Worm (Caenorhabditis elegans) whole organism, late embryonic: ENCODE results near the gene faah-4.
A peak's percentile ranks its signal among the peaks of the same experiment; 100 is the strongest.
"Not testable (repeated sequence)": the region's sequence is repeated elsewhere in the genome, so short reads cannot be mapped to it uniquely, and the experiment has no call there.

ENCODE experiments used
- C38D4.7 ChIP-seq: fragments of 200-800 bp; sonication (Bioruptor generic); optimal IDR thresholded peaks from 2 replicates; lab custom pipeline; 2018; ENCODE audit warnings: mild to moderate bottlenecking, missing genetic modification characterization, moderate library complexity, missing compliant biosample characterization
- F13H6.1 ChIP-seq: sonication (generic microtip); optimal IDR thresholded peaks from 2 replicates; lab custom pipeline; 2016; ENCODE audit warnings: missing genetic modification characterization, missing compliant biosample characterization
- K02D7.2 ChIP-seq: sonication (generic microtip); optimal IDR thresholded peaks from 2 replicates; lab custom pipeline; 2017; ENCODE audit warnings: mild to moderate bottlenecking, missing genetic modification characterization, missing compliant biosample characterization
- T23F11.4 ChIP-seq: fragments of 200-800 bp; sonication (Bioruptor generic); optimal IDR thresholded peaks from 2 replicates; lab custom pipeline; 2018; ENCODE audit warnings: mild to moderate bottlenecking, missing genetic modification characterization, missing compliant biosample characterization
- ahr-1 ChIP-seq: sonication (generic microtip); optimal IDR thresholded peaks from 2 replicates; lab custom pipeline; 2016; ENCODE audit warnings: missing genetic modification characterization, missing compliant biosample characterization
- ama-1 ChIP-seq: fragments of 150-350 bp; optimal IDR thresholded peaks from 2 replicates; lab custom pipeline; 2014
- ceh-14 ChIP-seq: sonication (generic microtip); optimal IDR thresholded peaks from 2 replicates; lab custom pipeline; 2016; ENCODE audit warnings: missing genotype, missing genetic modification characterization, missing compliant biosample characterization
- ceh-2 ChIP-seq: sonication (generic microtip); optimal IDR thresholded peaks from 2 replicates; lab custom pipeline; 2016; ENCODE audit warnings: missing genotype, missing genetic modification characterization, missing compliant biosample characterization
- ceh-34 ChIP-seq: sonication (generic microtip); optimal IDR thresholded peaks from 2 replicates; lab custom pipeline; 2016; ENCODE audit warnings: mild to moderate bottlenecking, missing genetic modification characterization, missing compliant biosample characterization
- ceh-48 ChIP-seq: sonication (generic microtip); optimal IDR thresholded peaks from 2 replicates; lab custom pipeline; 2016; ENCODE audit warnings: missing genetic modification characterization, inconsistent platforms, missing compliant biosample characterization
- ceh-9 ChIP-seq: sonication (generic microtip); optimal IDR thresholded peaks from 2 replicates; lab custom pipeline; 2016; ENCODE audit warnings: mild to moderate bottlenecking, missing genetic modification characterization, inconsistent platforms, missing compliant biosample characterization
- elt-2 ChIP-seq: sonication (generic microtip); optimal IDR thresholded peaks from 2 replicates; lab custom pipeline; 2016; ENCODE audit warnings: missing genetic modification reagents, missing genetic modification characterization, missing compliant biosample characterization
- eyg-1 ChIP-seq: sonication (generic microtip); optimal IDR thresholded peaks from 2 replicates; lab custom pipeline; 2016; ENCODE audit warnings: missing genotype, missing genetic modification characterization, missing compliant biosample characterization
- fkh-6 ChIP-seq: sonication (generic microtip); optimal IDR thresholded peaks from 2 replicates; lab custom pipeline; 2016; ENCODE audit warnings: missing genetic modification characterization, missing compliant biosample characterization
- gmeb-2 ChIP-seq: sonication (generic microtip); optimal IDR thresholded peaks from 2 replicates; lab custom pipeline; 2016; ENCODE audit warnings: missing genetic modification characterization, inconsistent platforms, missing compliant biosample characterization
- hlh-13 ChIP-seq: fragments of 200-800 bp; sonication (Bioruptor generic); optimal IDR thresholded peaks from 2 replicates; lab custom pipeline; 2018; ENCODE audit warnings: mild to moderate bottlenecking, missing genetic modification characterization, missing compliant biosample characterization
- hlh-30 ChIP-seq: sonication (generic microtip); optimal IDR thresholded peaks from 2 replicates; lab custom pipeline; 2017; ENCODE audit warnings: antibody characterized with exemption, missing genetic modification characterization, missing compliant biosample characterization; ENCODE audit not compliant: insufficient read depth
- hlh-8 ChIP-seq: sonication (generic microtip); optimal IDR thresholded peaks from 2 replicates; lab custom pipeline; 2016; ENCODE audit warnings: missing genotype, missing genetic modification characterization, missing compliant biosample characterization
- lim-6 ChIP-seq: sonication (generic microtip); optimal IDR thresholded peaks from 2 replicates; lab custom pipeline; 2016; ENCODE audit warnings: missing genetic modification characterization, missing compliant biosample characterization
- nfya-1 ChIP-seq: sonication (generic microtip); optimal IDR thresholded peaks from 2 replicates; lab custom pipeline; 2017; ENCODE audit warnings: missing genetic modification characterization, mild to moderate bottlenecking, missing compliant biosample characterization, antibody characterized with exemption, moderate library complexity
- nhr-11 ChIP-seq: fragments of 150-350 bp; optimal IDR thresholded peaks from 2 replicates; lab custom pipeline; 2014; ENCODE audit warnings: missing biosample characterization, missing genetic modification characterization
- odd-2 ChIP-seq: sonication (generic microtip); optimal IDR thresholded peaks from 2 replicates; lab custom pipeline; 2017; ENCODE audit warnings: antibody characterized with exemption, mild to moderate bottlenecking, missing genetic modification characterization, missing compliant biosample characterization
- pros-1 ChIP-seq: fragments of 150-350 bp; optimal IDR thresholded peaks from 2 replicates; lab custom pipeline; 2014; ENCODE audit warnings: missing biosample characterization, missing genetic modification reagents, missing genetic modification characterization
- rnt-1 ChIP-seq: sonication (generic microtip); optimal IDR thresholded peaks from 2 replicates; lab custom pipeline; 2016; ENCODE audit warnings: missing genetic modification characterization, missing compliant biosample characterization
- sdc-2 ChIP-seq: sonication (generic microtip); optimal IDR thresholded peaks from 2 replicates; lab custom pipeline; 2016; ENCODE audit warnings: missing genotype, missing genetic modification characterization, missing compliant biosample characterization
- unc-3 ChIP-seq, 2 experiments: fragments of 200-800 bp in 1 of 2; sonication (Bioruptor generic) in 1 of 2; sonication (generic microtip) in 1 of 2; conservative IDR thresholded peaks in 1 of 2; optimal IDR thresholded peaks in 1 of 2; 2 replicates each; pipeline versions ENCODE4 v1.3.6 to Lab custom; 2016 to 2022; ENCODE audit warnings: missing compliant biosample characterization in 2 of 2, missing genetic modification characterization in 2 of 2, missing genetic modification reagents in 1 of 2
- unc-86 ChIP-seq: sonication (generic microtip); optimal IDR thresholded peaks from 2 replicates; lab custom pipeline; 2016; ENCODE audit warnings: missing genetic modification characterization, missing compliant biosample characterization
- ztf-16 ChIP-seq: sonication (generic microtip); optimal IDR thresholded peaks from 2 replicates; lab custom pipeline; 2017; ENCODE audit warnings: missing genetic modification characterization, missing compliant biosample characterization

faah-4 gene

DNA sequence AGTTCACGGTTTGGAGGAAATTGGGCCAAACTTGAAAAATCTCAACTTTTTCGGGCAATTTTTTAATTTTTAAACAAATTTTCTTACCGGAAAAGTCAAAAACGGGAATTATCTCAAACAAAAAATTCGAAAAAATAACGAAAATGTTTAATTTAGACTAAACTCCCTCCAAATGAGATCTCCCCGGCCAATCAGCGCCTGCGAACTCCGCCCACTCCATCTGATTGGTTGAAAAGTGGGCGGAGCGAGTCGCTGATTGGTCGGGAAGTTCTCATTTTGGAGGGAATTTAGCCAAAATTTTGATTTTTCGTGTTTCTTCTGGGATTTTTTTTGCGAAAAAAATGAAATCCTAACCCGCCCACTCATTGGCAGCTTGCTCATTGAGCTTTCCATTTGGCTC lies 13.0 kb downstream of the faah-4 start:
- TF ChIP-seq sdc-2 (no peak), nfya-1 (tag; lab: Kevin White, UChicago) (peak; percentile 51)

DNA sequence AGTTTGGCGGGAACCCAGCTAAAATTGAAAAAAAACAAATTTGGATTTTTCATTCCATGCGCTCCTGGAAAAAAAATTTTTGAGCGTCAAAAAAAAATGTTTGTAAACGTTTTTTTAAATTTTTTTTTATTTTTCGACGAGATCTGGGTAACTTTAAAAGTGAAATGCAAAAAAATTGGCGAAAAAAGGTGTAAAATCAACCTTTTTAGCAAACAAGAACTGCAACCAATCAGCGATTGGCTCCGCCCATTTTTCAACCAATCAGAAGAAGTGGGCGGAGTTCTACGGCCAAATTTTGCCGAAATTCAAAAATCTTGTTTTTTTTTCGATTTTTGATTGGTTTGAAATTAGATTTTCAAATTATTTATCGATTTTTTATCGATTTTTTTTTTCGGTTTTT lies 14.2 kb downstream of the faah-4 start:
- TF ChIP-seq C38D4.7 (GFP tag; lab: Kevin White, UChicago) = no peak
- TF ChIP-seq nfya-1 (tag; lab: Kevin White, UChicago) = peak; percentile 72
- TF ChIP-seq unc-3 (GFP tag; conservative IDR thresholded peaks at IDR 0.05; lab: Robert Waterston, UW) = no peak
- TF ChIP-seq unc-3 (tag; optimal IDR thresholded peaks at IDR 0.05; lab: Kevin White, UChicago) = no peak

DNA sequence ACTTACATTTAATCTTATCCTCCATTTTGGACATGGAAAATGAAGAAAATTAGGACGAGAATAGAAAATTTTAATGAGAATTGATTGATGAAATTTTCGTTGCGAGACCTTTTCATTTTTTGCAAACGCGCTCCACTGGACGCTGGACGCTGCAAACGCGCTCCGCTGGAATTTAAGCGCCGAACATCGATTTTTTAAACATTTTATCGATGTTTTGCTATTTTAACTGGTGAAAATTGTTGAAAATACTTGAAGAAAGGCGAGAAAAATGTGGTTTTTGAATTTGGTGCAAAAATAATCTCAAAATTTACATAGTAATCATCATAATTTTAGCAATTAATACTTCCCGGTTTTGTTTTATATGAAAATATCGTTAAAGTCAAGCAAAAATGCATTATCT lies 16.7 kb downstream of the faah-4 start, which contains the start of gene Y56A3A.41:
Gene Y56A3A.41, minus strand, starts transcription at position 101 of the 400 bp plus-strand sequence.
- no peak for TF ChIP-seq ceh-48 (tag; lab: Kevin White, UChicago)
- no peak for TF ChIP-seq gmeb-2
- TF ChIP-seq ztf-16 = no peak
- TF ChIP-seq ceh-9 (tag; lab: Kevin White, UChicago) = no peak
- no peak for TF ChIP-seq ceh-2 (tag; lab: Kevin White, UChicago)
- no peak for TF ChIP-seq ceh-14
- TF ChIP-seq hlh-13 (GFP tag; lab: Kevin White, UChicago) = no peak
- no peak for TF ChIP-seq unc-3 (GFP tag; conservative IDR thresholded peaks at IDR 0.05; lab: Robert Waterston, UW)
- no peak for TF ChIP-seq unc-3 (tag; optimal IDR thresholded peaks at IDR 0.05; lab: Kevin White, UChicago)
- no peak for TF ChIP-seq eyg-1
- no peak for TF ChIP-seq F13H6.1 (tag; lab: Kevin White, UChicago)

DNA sequence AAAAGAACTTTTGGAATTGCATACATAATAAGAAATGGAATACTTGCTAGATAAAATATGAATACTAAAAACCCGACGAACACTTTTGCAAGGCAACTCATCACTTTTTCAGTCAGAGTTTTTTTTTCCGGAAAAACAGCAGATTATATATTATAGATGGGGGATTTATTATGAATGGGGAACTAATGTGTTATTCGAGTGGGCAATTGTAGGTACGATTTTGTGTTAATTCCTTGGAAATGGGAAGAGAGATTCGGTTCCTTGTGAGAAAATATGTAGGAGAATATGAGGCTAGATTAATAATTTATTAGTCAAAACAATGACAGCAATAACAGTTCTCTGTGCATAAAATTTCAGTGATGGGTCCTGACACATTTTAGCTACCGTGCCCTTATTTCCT lies 18.3 kb downstream of the faah-4 start, which contains the start of gene faah-5:
Gene faah-5, minus strand, starts transcription at position 101 of the 400 bp plus-strand sequence.
- no peak for TF ChIP-seq ceh-14
- no peak for TF ChIP-seq ama-1 (lab: Kevin White, UChicago)
- TF ChIP-seq pros-1 (tag; lab: Kevin White, UChicago) = no peak
- no peak for TF ChIP-seq hlh-30 (tag; lab: Kevin White, UChicago)
- no peak for TF ChIP-seq ahr-1 (tag; lab: Kevin White, UChicago)
- no peak for TF ChIP-seq unc-86 (tag; lab: Kevin White, UChicago)
- TF ChIP-seq elt-2 (tag; lab: Kevin White, UChicago) = no peak
- TF ChIP-seq odd-2 (tag; lab: Kevin White, UChicago) = no peak
- no peak for TF ChIP-seq K02D7.2 (tag; lab: Kevin White, UChicago)
- no peak for TF ChIP-seq ceh-48 (tag; lab: Kevin White, UChicago)
- TF ChIP-seq hlh-8 (tag; lab: Kevin White, UChicago) = no peak
- TF ChIP-seq ztf-16 = no peak
- no peak for TF ChIP-seq T23F11.4
- TF ChIP-seq nhr-11 = no peak
- no peak for TF ChIP-seq ceh-9 (tag; lab: Kevin White, UChicago)
- no peak for TF ChIP-seq ceh-2 (tag; lab: Kevin White, UChicago)
- TF ChIP-seq lim-6 (tag; lab: Kevin White, UChicago) = no peak

DNA sequence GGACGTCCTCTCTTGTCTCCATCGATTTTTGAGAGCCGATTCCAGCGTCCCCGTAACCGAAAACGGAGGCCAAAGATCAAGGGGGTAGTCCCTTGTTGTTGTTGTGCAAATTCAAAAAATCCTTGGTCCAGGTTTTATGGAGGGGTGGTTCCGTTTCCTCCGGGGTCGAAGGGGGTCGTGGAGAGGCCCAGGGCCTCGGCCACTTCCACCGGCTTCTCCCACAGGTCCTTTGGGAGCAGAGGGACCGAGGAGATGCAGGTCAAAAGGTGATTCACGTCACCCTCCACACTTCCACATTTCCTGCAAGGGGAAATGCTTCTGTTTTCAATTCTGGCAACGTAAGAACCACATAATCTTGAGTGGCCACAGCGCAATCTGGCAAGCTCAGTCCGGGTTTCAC lies 26.0 kb downstream of the faah-4 start, which contains the start of gene fbxb-22:
Gene fbxb-22, minus strand, starts transcription at position 61 of the 400 bp plus-strand sequence.
- TF ChIP-seq T23F11.4; ceh-34; rnt-1 (tag; lab: Kevin White, UChicago): not testable (repeated sequence)
- TF ChIP-seq, all 69 proteins: peak for 0; not testable (repeated sequence) for 69

DNA sequence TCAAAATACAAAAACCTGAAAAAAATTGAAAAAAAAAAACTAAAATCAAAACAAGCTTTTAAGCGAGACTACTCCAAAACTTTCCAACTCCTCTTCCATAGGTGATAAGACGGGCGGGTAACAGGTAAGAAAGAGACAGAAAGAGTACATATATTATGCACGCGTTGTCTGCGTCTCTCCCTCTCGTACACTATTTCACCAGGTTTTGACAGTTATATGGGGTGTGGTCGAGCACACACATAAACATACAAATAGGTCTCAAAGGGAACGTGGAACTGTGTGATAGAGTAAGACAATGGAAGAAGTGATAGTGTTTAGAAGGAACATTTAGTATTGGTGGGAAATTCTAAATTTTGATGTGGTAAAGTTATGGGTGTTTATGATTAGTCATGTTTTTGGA lies 28.1 kb downstream of the faah-4 start:
- TF ChIP-seq fkh-6 (tag; lab: Kevin White, UChicago) (no peak), elt-2 (tag; lab: Kevin White, UChicago) (peak; percentile 42)

DNA sequence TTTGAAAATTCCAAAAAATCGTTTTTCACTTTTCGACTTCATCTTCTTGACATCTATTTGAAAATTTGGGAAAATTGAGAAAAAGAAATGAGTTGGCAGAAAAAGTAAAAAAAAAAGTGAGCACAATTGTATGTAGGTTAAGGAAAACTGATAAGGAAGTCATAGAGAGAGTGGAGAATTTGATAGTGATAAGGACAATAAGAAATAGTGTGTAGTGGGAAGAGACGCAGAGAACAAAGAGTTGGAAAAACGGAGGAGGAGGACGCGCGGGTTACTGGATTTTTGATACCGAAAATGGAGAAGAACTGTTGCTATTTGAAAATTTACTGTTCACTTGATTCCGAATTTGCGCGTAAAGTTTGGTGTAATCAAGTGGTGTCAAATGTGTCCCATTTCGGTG lies 30.9 kb downstream of the faah-4 start, which contains the start of gene Y56A3A.6:
Gene Y56A3A.6, minus strand, starts transcription at position 53 of the 400 bp plus-strand sequence.
- TF ChIP-seq rnt-1 (tag; lab: Kevin White, UChicago) (no peak), elt-2 (tag; lab: Kevin White, UChicago) (peak; percentile 79)
